Fruit fly (Drosophila melanogaster): ENCODE data around the gene CREG.

Gene CREG

dm6 chr3R:17385329-17386019, 9.0 kb downstream of the CREG start (continued):
- TF ChIP-seq trh (GFP tag; optimal IDR thresholded peaks at IDR 0.05) (no peak), Optix (GFP tag; IDR thresholded peaks at IDR 0.05) (0 out of 3 replicates have a peak, but pooled peaks have one; percentile 24), B-H1 (GFP tag; IDR thresholded peaks at IDR 0.05) (no peak; the same call in 2 of the 3 replicates), CG6765 (GFP tag; optimal IDR thresholded peaks at IDR 0.05) (peak; percentile 67), tio (GFP tag; optimal IDR thresholded peaks at IDR 0.05) (peak; percentile 51), nom (GFP tag; optimal IDR thresholded peaks at IDR 0.05) (peak; percentile 47), otp (GFP tag; IDR thresholded peaks at IDR 0.05) (peak; percentile 52; the same call in 1 of the 3 replicates), CG12155 (GFP tag; optimal IDR thresholded peaks at IDR 0.05) (peak; percentile 55), vfl (GFP tag; optimal IDR thresholded peaks at IDR 0.05) (peak; percentile 57), Max (GFP tag; optimal IDR thresholded peaks at IDR 0.05) (peak; percentile 47), jigr1 (GFP tag; IDR thresholded peaks at IDR 0.05) (0 out of 3 replicates have a peak, but pooled peaks have one; percentile 11), Elba2 (GFP tag; optimal IDR thresholded peaks at IDR 0.05) (peak; percentile 34), CG15696 (tag; optimal IDR thresholded peaks at IDR 0.05) (peak; percentile 0), CG4707 (GFP tag; optimal IDR thresholded peaks at IDR 0.05) (no peak), Myb (GFP tag; optimal IDR thresholded peaks at IDR 0.05) (peak; percentile 81), ind (GFP tag; optimal IDR thresholded peaks at IDR 0.05) (peak; percentile 62), kah (GFP tag; optimal IDR thresholded peaks at IDR 0.05) (no peak), Asciz (GFP tag; optimal IDR thresholded peaks at IDR 0.05) (peak; percentile 3), rib (GFP tag; IDR thresholded peaks at IDR 0.05) (0 out of 2 replicates have a peak, but pooled peaks have one; percentile 49), CG3163 (GFP tag; optimal IDR thresholded peaks at IDR 0.05) (peak; percentile 58), CG18619 (GFP tag; optimal IDR thresholded peaks at IDR 0.05) (no peak), CG6254 (GFP tag; optimal IDR thresholded peaks at IDR 0.05) (no peak), wdn (GFP tag; IDR thresholded peaks at IDR 0.05) (no peak), CG10654 (GFP tag; optimal IDR thresholded peaks at IDR 0.05) (peak; percentile 10), Bteb2 (GFP tag; optimal IDR thresholded peaks at IDR 0.05) (peak; percentile 60), en (GFP tag; optimal IDR thresholded peaks at IDR 0.05) (no peak), Poxn (GFP tag; IDR thresholded peaks at IDR 0.05) (0 out of 2 replicates have a peak, but pooled peaks have one; percentile 38), CG4404 (GFP tag; IDR thresholded peaks at IDR 0.05) (peak; percentile 39; the same call in 1 of the 2 replicates), onecut (GFP tag; IDR thresholded peaks at IDR 0.05) (no peak), lov (optimal IDR thresholded peaks at IDR 0.05) (no peak), lov (GFP tag; IDR thresholded peaks at IDR 0.05) (peak; percentile 66; the same call in 2 of the 3 replicates), dm (GFP tag; optimal IDR thresholded peaks at IDR 0.05) (peak; percentile 56), cato (GFP tag; optimal IDR thresholded peaks at IDR 0.05; ENCODE audit: borderline replicate concordance) (peak; percentile 13), CG12299 (tag; optimal IDR thresholded peaks at IDR 0.05) (peak; percentile 1), bab2 (GFP tag; optimal IDR thresholded peaks at IDR 0.05) (peak; percentile 53), Atf3 (GFP tag; optimal IDR thresholded peaks at IDR 0.05) (no peak), CG3838 (GFP tag; optimal IDR thresholded peaks at IDR 0.05) (no peak), pfk (GFP tag; optimal IDR thresholded peaks at IDR 0.05) (peak; percentile 43), CG14965 (GFP tag; optimal IDR thresholded peaks at IDR 0.05; ENCODE audit: borderline replicate concordance) (no peak), CG7372 (GFP tag; IDR thresholded peaks at IDR 0.05) (peak; percentile 31; the same call in 1 of the 2 replicates), jumu (GFP tag; optimal IDR thresholded peaks at IDR 0.05) (peak; percentile 67), sisA (GFP tag; IDR thresholded peaks at IDR 0.05) (no peak; the same call in 1 of the 2 replicates), grau (tag; optimal IDR thresholded peaks at IDR 0.05) (peak; percentile 66), CG10979 (tag; optimal IDR thresholded peaks at IDR 0.05) (peak; percentile 4), trem (tag; optimal IDR thresholded peaks at IDR 0.05) (peak; percentile 51), cwo (GFP tag; optimal IDR thresholded peaks at IDR 0.05) (peak; percentile 64), NC2α (GFP tag; optimal IDR thresholded peaks at IDR 0.05) (no peak), CG6683 (GFP tag; optimal IDR thresholded peaks at IDR 0.05) (no peak), CG10274 (GFP tag; optimal IDR thresholded peaks at IDR 0.05) (peak; percentile 18), Aef1 (GFP tag; IDR thresholded peaks at IDR 0.05) (no peak; the same call in 2 of the 3 replicates)
